Worm (Caenorhabditis elegans): ENCODE measurements around the gene T04C12.7.

DNA sequence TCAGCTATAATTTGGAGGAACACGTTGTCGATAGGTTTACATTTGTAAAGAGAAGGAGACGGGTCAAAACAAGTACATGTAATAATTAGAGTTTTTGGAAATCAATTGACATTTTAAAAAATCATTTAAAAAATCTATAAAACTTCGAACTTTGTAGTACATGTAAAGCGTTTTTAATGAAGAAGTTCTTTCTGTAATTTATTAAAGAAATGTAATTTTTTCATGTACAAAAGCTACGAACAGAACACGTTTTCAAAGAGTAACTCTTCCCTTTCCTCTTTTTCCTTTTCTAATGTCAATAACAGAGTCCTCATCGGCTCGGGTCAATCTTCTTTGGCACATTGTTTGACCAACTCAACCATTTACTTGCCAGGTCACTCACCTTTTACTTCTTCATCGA lies 10.2 kb upstream of the T04C12.7 start, which contains the start of gene C45B11.6:
- no peak for TF ChIP-seq tbx-8 (GFP tag; optimal IDR thresholded peaks at IDR 0.05)
- TF ChIP-seq unc-62 (GFP tag; optimal IDR thresholded peaks at IDR 0.05), result no peak
- TF ChIP-seq drap-1 (GFP tag; optimal IDR thresholded peaks at IDR 0.05), result no peak
- TF ChIP-seq zip-8 (tag; optimal IDR thresholded peaks at IDR 0.05), result no peak
- TF ChIP-seq snpc-4 (tag; optimal IDR thresholded peaks at IDR 0.05), result no peak
- no peak for TF ChIP-seq mab-5 (tag; optimal IDR thresholded peaks at IDR 0.05)

Measured in whole organism, mixed stage, embryonic.